Worm (Caenorhabditis elegans): ENCODE results near the gene lact-1.

ce11 chrX:7283136-7283535 lies 23.0 kb upstream of the lact-1 start:
- TF ChIP-seq flt-1 (GFP tag; IDR thresholded peaks at IDR 0.05) (no peak), ztf-23 (GFP tag; IDR thresholded peaks at IDR 0.05) (no peak), med-1 (GFP tag; optimal IDR thresholded peaks at IDR 0.05; ENCODE audit: insufficient read depth) (no peak), tab-1 (GFP tag; IDR thresholded peaks at IDR 0.05) (no peak)
